Worm (Caenorhabditis elegans) whole organism, L4 larva: ENCODE data around the gene nspe-7.

Source experiments
- F10B5.3 ChIP-seq: sonication (generic microtip); optimal IDR thresholded peaks from 2 replicates; lab custom pipeline; 2016; ENCODE audit warnings: mild to moderate bottlenecking, missing genetic modification characterization, missing compliant biosample characterization
- ama-1 ChIP-seq: fragments of 150-350 bp; optimal IDR thresholded peaks from 2 replicates; lab custom pipeline; 2014; ENCODE audit warnings: inconsistent platforms, mixed read lengths
- fkh-10 ChIP-seq: fragments of 150-350 bp; optimal IDR thresholded peaks from 2 replicates; lab custom pipeline; 2014; ENCODE audit warnings: missing biosample characterization, missing genetic modification reagents, missing genetic modification characterization
- mep-1 ChIP-seq: fragments of 150-350 bp; sonication (generic microtip); optimal IDR thresholded peaks from 3 replicates; lab custom pipeline; 2014; ENCODE audit warnings: missing biosample characterization, missing genetic modification characterization
- mes-2 ChIP-seq: sonication (generic microtip); optimal IDR thresholded peaks from 2 replicates; lab custom pipeline; 2016; ENCODE audit warnings: missing genotype, mild to moderate bottlenecking, missing genetic modification characterization, missing compliant biosample characterization; ENCODE audit not compliant: poor library complexity, severe bottlenecking
- nhr-6 ChIP-seq: fragments of 150-350 bp; optimal IDR thresholded peaks from 2 replicates; lab custom pipeline; 2014; ENCODE audit warnings: missing biosample characterization, missing genetic modification characterization
- pha-4 ChIP-seq, 2 experiments: fragments of 150-350 bp in 1 of 2; fragments of 200-800 bp in 1 of 2; sonication (Bioruptor generic) in 1 of 2; IDR thresholded peaks in 1 of 2; optimal IDR thresholded peaks in 1 of 2; 2 replicates each; pipeline versions ENCODE4 v1.3.6 to Lab custom; 2014 to 2022; ENCODE audit warnings: missing genetic modification characterization in 2 of 2, missing genetic modification reagents in 2 of 2, missing biosample characterization in 1 of 2, missing compliant biosample characterization in 1 of 2

ce11 chrII:12630888-12631287 is 3.9 kb downstream of the nspe-7 start, which contains the start of gene Y38E10A.34:
- TF ChIP-seq nhr-6 (tag; lab: Kevin White, UChicago) = no peak
- TF ChIP-seq mep-1 (tag; lab: Kevin White, UChicago) = no peak
- TF ChIP-seq mes-2 = no peak
- TF ChIP-seq F10B5.3 (tag; lab: Kevin White, UChicago) = no peak
- no peak for TF ChIP-seq pha-4 (GFP tag; IDR thresholded peaks at IDR 0.05; lab: Robert Waterston, UW)
- TF ChIP-seq pha-4 (tag; optimal IDR thresholded peaks at IDR 0.05; lab: Kevin White, UChicago) = no peak
- no peak for TF ChIP-seq ama-1
- TF ChIP-seq fkh-10 (GFP tag; lab: Kevin White, UChicago) = no peak
